Fruit fly (Drosophila melanogaster): ENCODE data around the gene Polr2A.

The Polr2A gene

dm6 chrX:11558389-11558908 lies 11.7 kb downstream of the Polr2A start, which contains the start of gene CG1572 (continued):
- TF ChIP-seq ci (GFP tag; IDR thresholded peaks at IDR 0.05) (peak; percentile 25; the same call in 1 of the 3 replicates), CG13894 (tag; optimal IDR thresholded peaks at IDR 0.05) (peak; percentile 30), so (GFP tag; IDR thresholded peaks at IDR 0.05) (0 out of 3 replicates have a peak, but pooled peaks have one; percentile 43), Hmr (GFP tag; optimal IDR thresholded peaks at IDR 0.05) (peak; percentile 16), ttk (GFP tag; IDR thresholded peaks at IDR 0.05) (no peak), bab2 (GFP tag; optimal IDR thresholded peaks at IDR 0.05) (no peak), Xbp1 (GFP tag; optimal IDR thresholded peaks at IDR 0.05) (peak; percentile 14), dpn (GFP tag; optimal IDR thresholded peaks at IDR 0.05) (peak in 1 of 2 experiments; percentile 0), nom (GFP tag; optimal IDR thresholded peaks at IDR 0.05) (peak; percentile 7), ab (GFP tag; optimal IDR thresholded peaks at IDR 0.05) (no peak), ranshi (GFP tag; IDR thresholded peaks at IDR 0.05) (peak; percentile 34; the same call in 1 of the 2 replicates), CG15514 (GFP tag; optimal IDR thresholded peaks at IDR 0.05) (peak; percentile 20), CG2120 (GFP tag; optimal IDR thresholded peaks at IDR 0.05) (peak; percentile 13), Jarid2 (GFP tag; optimal IDR thresholded peaks at IDR 0.05) (peak; percentile 57), otp (GFP tag; IDR thresholded peaks at IDR 0.05) (no peak), Atf3 (GFP tag; optimal IDR thresholded peaks at IDR 0.05) (peak; percentile 30), CG12104 (GFP tag; optimal IDR thresholded peaks at IDR 0.05) (no peak), Bgb (GFP tag; IDR thresholded peaks at IDR 0.05; ENCODE audit: partially characterized antibody) (peak; percentile 53; the same call in 1 of the 2 replicates), dm (GFP tag; optimal IDR thresholded peaks at IDR 0.05) (no peak), Meics (GFP tag; optimal IDR thresholded peaks at IDR 0.05) (peak; percentile 11), CG42726 (GFP tag; IDR thresholded peaks at IDR 0.05; ENCODE audit: partially characterized antibody) (peak; percentile 59; the same call in 1 of the 2 replicates), sisA (GFP tag; IDR thresholded peaks at IDR 0.05) (no peak), run (tag; optimal IDR thresholded peaks at IDR 0.05) (no peak), CG6175 (GFP tag; IDR thresholded peaks at IDR 0.05) (0 out of 3 replicates have a peak, but pooled peaks have one; percentile 56), CG3847 (GFP tag; IDR thresholded peaks at IDR 0.05) (0 out of 2 replicates have a peak, but pooled peaks have one; percentile 12), bowl (GFP tag; IDR thresholded peaks at IDR 0.05) (no peak), tap (tag; optimal IDR thresholded peaks at IDR 0.05) (no peak), Deaf1 (tag; optimal IDR thresholded peaks at IDR 0.05) (peak; percentile 22), zfh1 (GFP tag; IDR thresholded peaks at IDR 0.05) (peak; percentile 46; the same call in 1 of the 3 replicates), Med (GFP tag) (peak; percentile 79), CG31224 (GFP tag; IDR thresholded peaks at IDR 0.05) (0 out of 2 replicates have a peak, but pooled peaks have one; percentile 17), CG7987 (GFP tag; optimal IDR thresholded peaks at IDR 0.05) (peak; percentile 24), B-H2 (GFP tag; optimal IDR thresholded peaks at IDR 0.05) (no peak), CG15011 (GFP tag; optimal IDR thresholded peaks at IDR 0.05) (no peak), CG6689 (GFP tag; IDR thresholded peaks at IDR 0.05) (0 out of 2 replicates have a peak, but pooled peaks have one; percentile 29), caup (GFP tag; optimal IDR thresholded peaks at IDR 0.05; ENCODE audit: severe bottlenecking) (peak; percentile 1), CG6272 (GFP tag; IDR thresholded peaks at IDR 0.05) (no peak), CG2712 (tag; optimal IDR thresholded peaks at IDR 0.05) (no peak), fu2 (GFP tag; optimal IDR thresholded peaks at IDR 0.05) (no peak), CG6765 (GFP tag; optimal IDR thresholded peaks at IDR 0.05) (peak; percentile 26), NfI (GFP tag; optimal IDR thresholded peaks at IDR 0.05) (peak; percentile 20), row (GFP tag; IDR thresholded peaks at IDR 0.05) (peak; percentile 78)

Data from whole organism, embryonic.